Worm (Caenorhabditis elegans) whole organism, L3 larva: ENCODE results near the gene W10G6.1.

Source experiments
- ZK546.5 ChIP-seq: sonication (generic microtip); optimal IDR thresholded peaks from 2 replicates; lab custom pipeline; 2017; ENCODE audit warnings: missing biosample characterization, missing genetic modification characterization
- ceh-16 ChIP-seq: sonication (generic microtip); optimal IDR thresholded peaks from 2 replicates; lab custom pipeline; 2017; ENCODE audit warnings: missing biosample characterization, missing genetic modification characterization
- ceh-28 ChIP-seq: fragments of 150-350 bp; optimal IDR thresholded peaks from 2 replicates; lab custom pipeline; 2014; ENCODE audit warnings: missing biosample characterization, missing genetic modification reagents, missing genetic modification characterization
- daf-12 ChIP-seq: fragments of 150-350 bp; optimal IDR thresholded peaks from 2 replicates; lab custom pipeline; 2014; ENCODE audit warnings: missing biosample characterization, missing genetic modification reagents, missing genetic modification characterization
- mdl-1 ChIP-seq: fragments of 150-350 bp; optimal IDR thresholded peaks from 2 replicates; lab custom pipeline; 2014; ENCODE audit warnings: missing biosample characterization, missing genetic modification characterization
- mml-1 ChIP-seq: fragments of 150-350 bp; sonication (generic microtip); optimal IDR thresholded peaks from 3 replicates; lab custom pipeline; 2014; ENCODE audit warnings: missing biosample characterization, missing genetic modification characterization
- nhr-11 ChIP-seq: fragments of 150-350 bp; optimal IDR thresholded peaks from 2 replicates; lab custom pipeline; 2014; ENCODE audit warnings: missing biosample characterization, missing genetic modification characterization
- nhr-237 ChIP-seq: fragments of 150-350 bp; optimal IDR thresholded peaks from 2 replicates; lab custom pipeline; 2014; ENCODE audit warnings: missing biosample characterization, missing genetic modification characterization
- nhr-25 ChIP-seq: sonication (generic microtip); optimal IDR thresholded peaks from 2 replicates; lab custom pipeline; 2017; ENCODE audit warnings: missing biosample characterization, missing genetic modification characterization
- nhr-76 ChIP-seq: fragments of 150-350 bp; sonication (generic microtip); optimal IDR thresholded peaks from 5 replicates; lab custom pipeline; 2014; ENCODE audit warnings: missing biosample characterization, missing genetic modification characterization
- skn-1 ChIP-seq: fragments of 150-350 bp; optimal IDR thresholded peaks from 2 replicates; lab custom pipeline; 2014; ENCODE audit warnings: missing biosample characterization, missing genetic modification characterization
- unc-62 ChIP-seq: fragments of 150-350 bp; sonication (generic microtip); optimal IDR thresholded peaks from 4 replicates; lab custom pipeline; 2014; ENCODE audit warnings: missing biosample characterization, missing genetic modification reagents, missing genetic modification characterization

DNA sequence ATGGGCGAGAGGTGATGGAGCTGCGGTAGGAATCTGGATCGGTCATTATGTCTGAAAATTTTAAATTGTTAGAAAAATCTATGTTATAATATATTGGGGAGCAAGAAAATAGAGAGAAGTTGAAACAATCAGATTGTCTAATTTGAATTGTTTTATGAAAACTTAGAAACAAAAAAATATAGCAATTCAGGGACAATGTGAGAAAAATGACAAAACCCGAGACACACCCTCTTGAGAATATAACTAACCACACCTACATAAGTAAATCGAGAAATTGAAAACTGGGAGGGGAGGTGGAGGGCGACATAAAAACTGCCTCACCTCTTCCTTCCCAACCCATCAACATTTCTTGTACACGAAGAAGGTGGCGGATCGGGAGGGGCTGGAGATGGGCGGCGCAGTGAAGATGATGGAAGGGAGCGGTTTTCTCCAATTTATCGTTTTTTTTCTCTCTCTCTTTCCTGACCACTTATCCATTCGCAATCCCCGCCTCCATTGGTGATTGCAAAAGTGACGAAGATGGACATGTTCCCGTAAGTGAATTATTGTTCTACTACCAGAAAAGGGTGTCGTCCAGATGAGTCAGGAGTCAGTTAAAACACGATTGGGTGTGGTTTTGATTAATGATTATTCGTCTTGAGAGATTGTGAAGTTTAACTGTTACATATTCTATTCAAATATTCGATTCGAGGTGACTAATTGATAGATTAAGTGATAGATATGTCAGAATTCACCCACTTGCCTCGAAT, 20.8 kb downstream of the W10G6.1 start, which contains the start of gene mua-6:
- no peak for TF ChIP-seq skn-1 (tag; lab: Kevin White, UChicago)
- no peak for TF ChIP-seq nhr-25
- no peak for TF ChIP-seq ceh-28 (tag; lab: Kevin White, UChicago)
- no peak for TF ChIP-seq nhr-76
- no peak for TF ChIP-seq nhr-237 (tag; lab: Kevin White, UChicago)
- TF ChIP-seq nhr-11 (tag; lab: Kevin White, UChicago): no peak
- no peak for TF ChIP-seq ZK546.5 (tag; lab: Kevin White, UChicago)
- TF ChIP-seq unc-62 (GFP tag; lab: Kevin White, UChicago): no peak
- no peak for TF ChIP-seq mdl-1 (tag; lab: Kevin White, UChicago)
- TF ChIP-seq mml-1: no peak
- TF ChIP-seq daf-12 (tag; lab: Kevin White, UChicago): no peak
- TF ChIP-seq ceh-16 (tag; lab: Kevin White, UChicago): no peak
